Fruit fly (Drosophila melanogaster) whole organism, embryonic: ENCODE results near the gene dls.
A peak's percentile ranks its signal among the peaks of the same experiment; 100 is the strongest.

Experiments
- ATbp ChIP-seq: fragments of 200-800 bp; sonication (Bioruptor generic); optimal IDR thresholded peaks from 2 replicates; lab custom pipeline; 2017; ENCODE audit warnings: missing biosample characterization, mild to moderate bottlenecking, missing genetic modification characterization, missing genetic modification reagents
- Aef1 ChIP-seq: fragments of 200-800 bp; sonication (Bioruptor generic); IDR thresholded peaks from 3 replicates; pipeline ENCODE4 v1.3.6; 2022; ENCODE audit warnings: missing biosample characterization, missing genetic modification characterization
- Bdp1 ChIP-seq: fragments of 200-800 bp; sonication (Bioruptor generic); optimal IDR thresholded peaks from 3 replicates; lab custom pipeline; 2016; ENCODE audit warnings: missing biosample characterization, missing genetic modification characterization
- CG10209 ChIP-seq: fragments of 200-800 bp; sonication (Bioruptor generic); optimal IDR thresholded peaks from 3 replicates; lab custom pipeline; 2017; ENCODE audit warnings: missing biosample characterization, mild to moderate bottlenecking, missing genetic modification characterization, missing genetic modification reagents
- CG10274 ChIP-seq: fragments of 200-800 bp; sonication (Bioruptor generic); optimal IDR thresholded peaks from 3 replicates; lab custom pipeline; 2017; ENCODE audit warnings: missing biosample characterization, mild to moderate bottlenecking, missing genetic modification characterization
- CG10654 ChIP-seq: fragments of 200-800 bp; sonication (Bioruptor generic); optimal IDR thresholded peaks from 2 replicates; lab custom pipeline; 2016; ENCODE audit warnings: missing biosample characterization, missing genetic modification characterization
- CG1603 ChIP-seq: fragments of 200-800 bp; sonication (Bioruptor generic); optimal IDR thresholded peaks from 2 replicates; lab custom pipeline; 2019; ENCODE audit warnings: missing biosample characterization, mild to moderate bottlenecking, missing genetic modification characterization, moderate library complexity
- CG17568 ChIP-seq: fragments of 200-800 bp; sonication (Bioruptor generic); optimal IDR thresholded peaks from 2 replicates; lab custom pipeline; 2018; ENCODE audit warnings: missing biosample characterization, mild to moderate bottlenecking, missing genetic modification characterization, moderate library complexity
- CG18619 ChIP-seq: fragments of 200-800 bp; sonication (Bioruptor generic); optimal IDR thresholded peaks from 3 replicates; lab custom pipeline; 2017; ENCODE audit warnings: missing biosample characterization, mild to moderate bottlenecking, missing genetic modification characterization
- CG2129 ChIP-seq: fragments of 200-800 bp; sonication (Bioruptor generic); IDR thresholded peaks from 2 replicates; pipeline ENCODE4 v1.3.6; 2022; ENCODE audit warnings: missing biosample characterization, missing genetic modification characterization; ENCODE audit not compliant: partially characterized antibody
- CG32767 ChIP-seq: fragments of 200-800 bp; sonication (Bioruptor generic); IDR thresholded peaks from 2 replicates; pipeline ENCODE4 v1.3.6; 2022; ENCODE audit warnings: missing biosample characterization, missing genetic modification characterization
- CG32772 ChIP-seq: fragments of 200-800 bp; sonication (Bioruptor generic); IDR thresholded peaks from 2 replicates; pipeline ENCODE4 v1.3.6; 2022; ENCODE audit warnings: missing biosample characterization, missing genetic modification characterization
- CG4404 ChIP-seq: fragments of 200-800 bp; sonication (Bioruptor generic); IDR thresholded peaks from 2 replicates; pipeline ENCODE4 v1.3.6; 2022; ENCODE audit warnings: missing biosample characterization, missing genetic modification characterization
- CG5180 ChIP-seq: fragments of 200-800 bp; sonication (Bioruptor generic); optimal IDR thresholded peaks from 3 replicates; lab custom pipeline; 2017; ENCODE audit warnings: missing biosample characterization, missing genetic modification characterization, mild to moderate bottlenecking, moderate library complexity, missing genetic modification reagents
- CG5245 ChIP-seq: fragments of 200-800 bp; sonication (Bioruptor generic); optimal IDR thresholded peaks from 3 replicates; lab custom pipeline; 2016; ENCODE audit warnings: missing biosample characterization, missing genetic modification characterization
- CG6254 ChIP-seq: fragments of 200-800 bp; sonication (Bioruptor generic); optimal IDR thresholded peaks from 3 replicates; lab custom pipeline; 2017; ENCODE audit warnings: mild to moderate bottlenecking, missing biosample characterization, missing genetic modification reagents, missing genetic modification characterization
- CG6272 ChIP-seq: fragments of 200-800 bp; sonication (Bioruptor generic); IDR thresholded peaks from 2 replicates; pipeline ENCODE4 v1.3.6; 2022; ENCODE audit warnings: missing biosample characterization, missing genetic modification characterization
- CG6689 ChIP-seq: fragments of 200-800 bp; sonication (Bioruptor generic); IDR thresholded peaks from 2 replicates; pipeline ENCODE4 v1.3.6; 2022; ENCODE audit warnings: missing biosample characterization, missing genetic modification characterization
- CG7963 ChIP-seq: fragments of 200-800 bp; sonication (Bioruptor generic); IDR thresholded peaks from 3 replicates; pipeline ENCODE4 v1.3.6; 2022; ENCODE audit warnings: missing biosample characterization, missing genetic modification characterization; ENCODE audit not compliant: partially characterized antibody
- CG9215 ChIP-seq: fragments of 200-800 bp; sonication (Bioruptor generic); IDR thresholded peaks from 2 replicates; pipeline ENCODE4 v1.3.6; 2022; ENCODE audit warnings: missing biosample characterization, missing genetic modification characterization
- CG9609 ChIP-seq: fragments of 200-800 bp; sonication (Bioruptor generic); optimal IDR thresholded peaks from 3 replicates; lab custom pipeline; 2016; ENCODE audit warnings: missing biosample characterization, missing genetic modification characterization
- Camta ChIP-seq: fragments of 200-800 bp; sonication (Bioruptor generic); optimal IDR thresholded peaks from 2 replicates; lab custom pipeline; 2016; ENCODE audit warnings: missing biosample characterization, missing genetic modification characterization
- Dfd ChIP-seq, 2 experiments: fragments of >200 bp; optimal IDR thresholded peaks; 2 replicates each; lab custom pipeline; 2017; ENCODE audit warnings: missing biosample characterization in 2 of 2, missing genetic modification characterization in 2 of 2
- Ets65A ChIP-seq: fragments of 200-800 bp; sonication (Bioruptor generic); peaks from one replicate; lab custom pipeline; 2016; ENCODE audit warnings: missing biosample characterization, missing genetic modification characterization
- Ets97D ChIP-seq: fragments of 200-800 bp; sonication (Bioruptor generic); optimal IDR thresholded peaks from 3 replicates; lab custom pipeline; 2016; ENCODE audit warnings: missing biosample characterization, missing genetic modification characterization
- Gsc ChIP-seq: fragments of 200-800 bp; sonication (Bioruptor generic); IDR thresholded peaks from 2 replicates; pipeline ENCODE4 v1.3.6; 2022; ENCODE audit warnings: missing biosample characterization, missing genetic modification characterization
- NFAT ChIP-seq: fragments of 200-800 bp; sonication (Bioruptor generic); IDR thresholded peaks from 2 replicates; pipeline ENCODE4 v1.3.6; 2022; ENCODE audit warnings: missing biosample characterization, missing genetic modification characterization
- Nf-YC ChIP-seq: fragments of 200-800 bp; optimal IDR thresholded peaks from 3 replicates; lab custom pipeline; 2019; ENCODE audit warnings: missing biosample characterization, mild to moderate bottlenecking, missing genetic modification characterization, moderate library complexity
- Opbp ChIP-seq: fragments of 200-800 bp; sonication (Bioruptor generic); IDR thresholded peaks from 3 replicates; pipeline ENCODE4 v1.3.6; 2022; ENCODE audit warnings: missing biosample characterization, missing genetic modification characterization; ENCODE audit not compliant: partially characterized antibody
- Side ChIP-seq: fragments of 200-800 bp; sonication (Bioruptor generic); optimal IDR thresholded peaks from 2 replicates; lab custom pipeline; 2016; ENCODE audit warnings: missing biosample characterization, missing genetic modification characterization
- Sox100B ChIP-seq: fragments of 200-800 bp; sonication (Bioruptor generic); optimal IDR thresholded peaks from 3 replicates; lab custom pipeline; 2018; ENCODE audit warnings: missing biosample characterization, mild to moderate bottlenecking, missing genetic modification characterization
- Sox102F ChIP-seq: fragments of 200-800 bp; sonication (Bioruptor generic); optimal IDR thresholded peaks from 2 replicates; lab custom pipeline; 2018; ENCODE audit warnings: missing biosample characterization, mild to moderate bottlenecking, missing genetic modification characterization, moderate library complexity
- al ChIP-seq: fragments of 200-800 bp; sonication (Bioruptor generic); IDR thresholded peaks from 2 replicates; pipeline ENCODE4 v1.3.6; 2022; ENCODE audit warnings: missing biosample characterization, missing genetic modification characterization
- amos ChIP-seq: fragments of 200-800 bp; sonication (Bioruptor generic); IDR thresholded peaks from 2 replicates; pipeline ENCODE4 v1.3.6; 2022; ENCODE audit warnings: missing biosample characterization, missing genetic modification characterization; ENCODE audit not compliant: partially characterized antibody
- az2 ChIP-seq: fragments of 200-800 bp; sonication (Bioruptor generic); optimal IDR thresholded peaks from 3 replicates; lab custom pipeline; 2016; ENCODE audit warnings: missing biosample characterization, missing genetic modification characterization
- ci ChIP-seq: fragments of 200-800 bp; sonication (Bioruptor generic); IDR thresholded peaks from 3 replicates; pipeline ENCODE4 v1.3.6; 2022; ENCODE audit warnings: missing biosample characterization, missing genetic modification characterization
- dmrt99B ChIP-seq: fragments of 200-800 bp; sonication (Bioruptor generic); optimal IDR thresholded peaks from 2 replicates; lab custom pipeline; 2018; ENCODE audit warnings: missing biosample characterization, mild to moderate bottlenecking, missing genetic modification characterization, moderate library complexity
- emc ChIP-seq: fragments of 200-800 bp; sonication (Bioruptor generic); optimal IDR thresholded peaks from 2 replicates; lab custom pipeline; 2016; ENCODE audit warnings: missing biosample characterization, missing genetic modification characterization
- gem ChIP-seq: fragments of 200-800 bp; sonication (Bioruptor generic); optimal IDR thresholded peaks from 2 replicates; lab custom pipeline; 2019; ENCODE audit warnings: missing biosample characterization, mild to moderate bottlenecking, missing genetic modification characterization, moderate library complexity
- gro ChIP-seq: fragments of 200-800 bp; sonication (Bioruptor generic); optimal IDR thresholded peaks from 2 replicates; lab custom pipeline; 2016; ENCODE audit warnings: missing biosample characterization, missing genetic modification characterization
- inv ChIP-seq: fragments of 200-800 bp; sonication (Bioruptor generic); IDR thresholded peaks from 2 replicates; pipeline ENCODE4 v1.3.6; 2022; ENCODE audit warnings: missing biosample characterization, missing genetic modification characterization; ENCODE audit not compliant: partially characterized antibody
- knrl ChIP-seq: fragments of 200-800 bp; sonication (Bioruptor generic); IDR thresholded peaks from 3 replicates; pipeline ENCODE4 v1.3.6; 2022; ENCODE audit warnings: missing biosample characterization, missing genetic modification characterization; ENCODE audit not compliant: partially characterized antibody
- sens ChIP-seq: fragments of 200-800 bp; sonication (Bioruptor generic); peaks from one replicate; lab custom pipeline; 2016; ENCODE audit warnings: missing biosample characterization, missing genetic modification characterization
- shn ChIP-seq: fragments of 200-800 bp; sonication (Bioruptor generic); optimal IDR thresholded peaks from 3 replicates; lab custom pipeline; 2016; ENCODE audit warnings: missing biosample characterization, missing genetic modification characterization
- ttk ChIP-seq: fragments of 200-800 bp; sonication (Bioruptor generic); IDR thresholded peaks from 2 replicates; pipeline ENCODE4 v2.1.2; 2022; ENCODE audit warnings: missing biosample characterization, missing genetic modification characterization
- vfl ChIP-seq: fragments of 200-800 bp; sonication (Bioruptor generic); optimal IDR thresholded peaks from 2 replicates; lab custom pipeline; 2016; ENCODE audit warnings: missing biosample characterization, missing genetic modification characterization
- vvl ChIP-seq: fragments of 200-800 bp; sonication (Bioruptor generic); IDR thresholded peaks from 2 replicates; pipeline ENCODE4 v1.3.6; 2022; ENCODE audit warnings: missing biosample characterization, missing genetic modification characterization

The dls gene

DNA sequence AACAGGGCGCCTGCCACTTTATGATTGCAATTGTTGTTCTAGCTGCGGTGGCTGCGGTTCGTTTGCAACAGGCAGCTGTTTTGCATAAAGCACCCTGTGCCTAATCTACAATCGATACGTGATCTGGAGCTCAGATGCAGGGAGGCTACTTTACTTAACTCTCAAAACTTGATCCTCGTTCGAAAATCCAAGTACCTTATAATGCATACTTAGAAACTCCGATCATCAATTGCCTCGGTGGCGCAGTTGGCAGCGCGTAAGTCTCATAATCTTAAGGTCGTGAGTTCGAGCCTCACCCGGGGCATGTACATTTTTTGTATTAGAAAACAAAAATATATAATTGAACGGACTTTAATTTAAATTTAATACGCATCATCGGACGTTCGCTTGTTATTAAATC, 20.7 kb downstream of the dls start:
- TF ChIP-seq CG6272 (GFP tag; lab: Robert Waterston, UW) (0 out of 2 replicates have a peak, but pooled peaks have one; percentile 24), CG6254 (GFP tag; lab: Kevin White, UChicago) (peak; percentile 78), Gsc (GFP tag; lab: Robert Waterston, UW) (0 out of 2 replicates have a peak, but pooled peaks have one; percentile 5), CG6689 (no peak), amos (GFP tag; lab: Robert Waterston, UW) (peak; percentile 18; the same call in 1 of the 2 replicates), Opbp (GFP tag; lab: Robert Waterston, UW) (no peak), Bdp1 (peak; percentile 64)

dm6 chr3L:16225175-16225574, 24.0 kb downstream of the dls start:
- no peak for TF ChIP-seq CG18619 (GFP tag; lab: Kevin White, UChicago)
- peak; percentile 46 for TF ChIP-seq Ets65A

- TF ChIP-seq CG32772 (GFP tag; lab: Robert Waterston, UW) (peak; percentile 95), Side (GFP tag; lab: Kevin White, UChicago) (peak; percentile 10), CG10209 (GFP tag; lab: Kevin White, UChicago) (peak; percentile 90), sens (peak; percentile 92), Sox100B (GFP tag; lab: Kevin White, UChicago) (peak; percentile 75), knrl (GFP tag; lab: Robert Waterston, UW) (no peak; the same call in 2 of the 3 replicates), al (GFP tag; lab: Robert Waterston, UW) (peak; percentile 90), vfl (peak; percentile 49), CG9609 (GFP tag; lab: Kevin White, UChicago) (peak; percentile 62), CG4404 (GFP tag; lab: Robert Waterston, UW) (peak; percentile 83), emc (GFP tag; lab: Kevin White, UChicago) (peak; percentile 19), gem (peak; percentile 96), CG9215 (GFP tag; lab: Robert Waterston, UW) (peak; percentile 84), CG32767 (peak; percentile 83), CG10274 (GFP tag; lab: Kevin White, UChicago) (no peak), az2 (GFP tag; lab: Kevin White, UChicago) (peak; percentile 89), gro (no peak), NFAT (peak; percentile 94), Dfd (GFP tag; optimal IDR thresholded peaks at IDR 0.05; lab: Kevin White, UChicago) (no peak), CG7963 (GFP tag; lab: Robert Waterston, UW) (no peak), ttk (GFP tag; lab: Robert Waterston, UW) (peak; percentile 88), Nf-YC (tag; lab: Kevin White, UChicago) (peak; percentile 3), CG10654 (GFP tag; lab: Kevin White, UChicago) (peak; percentile 87), CG1603 (peak; percentile 38), ci (peak; percentile 93), inv (GFP tag; lab: Robert Waterston, UW) (no peak), Ets97D (GFP tag; lab: Kevin White, UChicago) (peak; percentile 62), Aef1 (peak; percentile 90), Sox102F (GFP tag; lab: Kevin White, UChicago) (peak; percentile 92), CG5180 (GFP tag; lab: Kevin White, UChicago) (peak; percentile 9), shn (GFP tag; lab: Kevin White, UChicago) (peak; percentile 17), CG17568 (GFP tag; lab: Kevin White, UChicago) (no peak), dmrt99B (tag; lab: Kevin White, UChicago) (no peak), Camta (GFP tag; lab: Kevin White, UChicago) (peak; percentile 20), ATbp (GFP tag; lab: Kevin White, UChicago) (peak; percentile 50), CG5245 (GFP tag; lab: Kevin White, UChicago) (peak; percentile 57), vvl (GFP tag; lab: Robert Waterston, UW) (peak; percentile 95), CG2129 (no peak)
Measured at dm6 chr3L:16228659-16229205, 27.6 kb downstream of the dls start, which contains the start of gene Tmx3. TSS of gene Tmx3 (plus strand) at chr3L:16229100.
